Fruit fly (Drosophila melanogaster): ENCODE data around the gene CG14374.

CG14374 gene

dm6 chr3R:13412704-13413103, 15.8 kb upstream of the CG14374 start:
- no peak for TF ChIP-seq NFAT (GFP tag; IDR thresholded peaks at IDR 0.05)
- TF ChIP-seq CG18619 (GFP tag; optimal IDR thresholded peaks at IDR 0.05), result no peak
- no peak for TF ChIP-seq sna (GFP tag; IDR thresholded peaks at IDR 0.05; ENCODE audit: partially characterized antibody)
- no peak for TF ChIP-seq sc (optimal IDR thresholded peaks at IDR 0.05)
- TF ChIP-seq sc (GFP tag; optimal IDR thresholded peaks at IDR 0.05), result no peak
- no peak for TF ChIP-seq schlank (tag; optimal IDR thresholded peaks at IDR 0.05)
- no peak for TF ChIP-seq Rx (GFP tag; IDR thresholded peaks at IDR 0.05)
- no peak for TF ChIP-seq Trl (optimal IDR thresholded peaks at IDR 0.05)
- no peak for TF ChIP-seq Trl (GFP tag; optimal IDR thresholded peaks at IDR 0.05)
- no peak for TF ChIP-seq CG5245 (GFP tag; optimal IDR thresholded peaks at IDR 0.05)
- TF ChIP-seq CG8765 (GFP tag; IDR thresholded peaks at IDR 0.05), result no peak
- TF ChIP-seq CG5180 (GFP tag; optimal IDR thresholded peaks at IDR 0.05), result no peak
- TF ChIP-seq ci (GFP tag; IDR thresholded peaks at IDR 0.05), result no peak
- no peak for TF ChIP-seq CG10565 (GFP tag; optimal IDR thresholded peaks at IDR 0.05)

dm6 chr3R:13406898-13407297, 10.0 kb upstream of the CG14374 start, which contains the start of gene yellow-e2:
Gene yellow-e2, minus strand, starts transcription at chr3R:13406998.
- no peak for TF ChIP-seq CG10147 (GFP tag; optimal IDR thresholded peaks at IDR 0.05)
- TF ChIP-seq Sry-β (GFP tag; optimal IDR thresholded peaks at IDR 0.05), result no peak
- no peak for TF ChIP-seq CG7372 (GFP tag; IDR thresholded peaks at IDR 0.05)
- no peak for TF ChIP-seq dan (GFP tag; IDR thresholded peaks at IDR 0.05)
- peak; percentile 3 for TF ChIP-seq CG11504 (tag; optimal IDR thresholded peaks at IDR 0.05)
- TF ChIP-seq Poxn (GFP tag; IDR thresholded peaks at IDR 0.05), result no peak
- no peak for TF ChIP-seq shn (GFP tag; optimal IDR thresholded peaks at IDR 0.05)
- TF ChIP-seq CG15269 (tag; optimal IDR thresholded peaks at IDR 0.05), result peak; percentile 23
- no peak for TF ChIP-seq CG14050 (GFP tag; IDR thresholded peaks at IDR 0.05)
- no peak for TF ChIP-seq luna (GFP tag; optimal IDR thresholded peaks at IDR 0.05)
- peak; percentile 27 for TF ChIP-seq CG8924 (tag; optimal IDR thresholded peaks at IDR 0.05)
- TF ChIP-seq CG1792 (GFP tag; optimal IDR thresholded peaks at IDR 0.05), result no peak
- TF ChIP-seq gem (tag; optimal IDR thresholded peaks at IDR 0.05), result peak; percentile 29
- no peak for TF ChIP-seq Dp (GFP tag; optimal IDR thresholded peaks at IDR 0.05)
- no peak for TF ChIP-seq CG11723 (GFP tag; optimal IDR thresholded peaks at IDR 0.05)
- TF ChIP-seq trh (GFP tag; optimal IDR thresholded peaks at IDR 0.05), result no peak
- TF ChIP-seq D19A (tag; optimal IDR thresholded peaks at IDR 0.05), result peak; percentile 77
- peak in 1 of 2 experiments; percentile 25 for TF ChIP-seq insv (GFP tag; optimal IDR thresholded peaks at IDR 0.05)

- TF ChIP-seq CG30403 (GFP tag; optimal IDR thresholded peaks at IDR 0.05) (peak; percentile 16), CG11504 (tag; optimal IDR thresholded peaks at IDR 0.05) (peak; percentile 6), CG1602 (GFP tag; optimal IDR thresholded peaks at IDR 0.05) (peak; percentile 14), knrl (GFP tag; IDR thresholded peaks at IDR 0.05; ENCODE audit: partially characterized antibody) (no peak), zfh1 (GFP tag; IDR thresholded peaks at IDR 0.05) (peak; percentile 64; the same call in 2 of the 3 replicates), CG33557 (GFP tag; optimal IDR thresholded peaks at IDR 0.05) (peak; percentile 81), cad (GFP tag; optimal IDR thresholded peaks at IDR 0.05) (peak; percentile 38), phol (tag; optimal IDR thresholded peaks at IDR 0.05) (peak; percentile 52), NK7.1 (GFP tag; optimal IDR thresholded peaks at IDR 0.05) (no peak), D (optimal IDR thresholded peaks at IDR 0.05) (no peak), D (GFP tag; optimal IDR thresholded peaks at IDR 0.05) (peak; percentile 7), CG11456 (GFP tag; IDR thresholded peaks at IDR 0.05) (no peak), Blimp-1 (GFP tag; optimal IDR thresholded peaks at IDR 0.05) (peak; percentile 38), CG10979 (tag; optimal IDR thresholded peaks at IDR 0.05) (peak; percentile 76), CG15479 (GFP tag; optimal IDR thresholded peaks at IDR 0.05) (peak; percentile 84), gem (tag; optimal IDR thresholded peaks at IDR 0.05) (peak; percentile 65), pros (GFP tag; optimal IDR thresholded peaks at IDR 0.05) (peak; percentile 63), ac (GFP tag; optimal IDR thresholded peaks at IDR 0.05) (peak; percentile 42), croc (GFP tag; conservative IDR thresholded peaks at IDR 0.05) (0 out of 3 replicates have a peak, but pooled peaks have one; percentile 23), aop (GFP tag; IDR thresholded peaks at IDR 0.05) (no peak)
These were observed 8.0 kb upstream of the CG14374 start, which contains the start of gene yellow-e3 for dm6 chr3R:13404841-13405441. Gene yellow-e3, minus strand, starts transcription at chr3R:13404870.

Measured in whole organism, embryonic.